Worm (Caenorhabditis elegans): ENCODE results near the gene rig-3.

DNA sequence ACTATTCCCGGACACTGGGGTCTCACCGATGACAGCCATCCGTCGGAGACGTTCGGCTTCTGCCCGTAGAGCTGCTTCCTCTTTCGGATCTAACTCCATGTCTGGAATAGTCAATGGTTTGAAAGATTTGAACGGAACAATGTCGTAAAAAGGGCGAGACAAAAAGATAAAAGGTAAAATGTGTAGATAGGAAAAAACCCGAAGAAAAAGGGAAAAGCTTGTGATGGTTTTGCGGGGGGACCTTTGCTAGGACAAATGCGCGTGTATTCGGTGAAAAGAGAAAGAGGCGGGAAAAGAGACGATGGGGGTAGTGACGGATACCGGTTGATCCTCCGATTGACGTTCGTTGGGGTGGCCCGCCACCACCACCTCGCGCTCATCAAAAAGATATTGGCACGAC lies 24.0 kb downstream of the rig-3 start, which contains the start of gene col-173:
- no peak for TF ChIP-seq nhr-28 (tag; optimal IDR thresholded peaks at IDR 0.05)
- no peak for TF ChIP-seq drap-1 (GFP tag; optimal IDR thresholded peaks at IDR 0.05)
- TF ChIP-seq pha-4 (tag; optimal IDR thresholded peaks at IDR 0.05), result no peak
- TF ChIP-seq elt-3 (tag; optimal IDR thresholded peaks at IDR 0.05), result no peak
- no peak for TF ChIP-seq ham-2 (GFP tag; optimal IDR thresholded peaks at IDR 0.05)
- TF ChIP-seq flh-1 (GFP tag; optimal IDR thresholded peaks at IDR 0.05), result no peak
- no peak for TF ChIP-seq lin-13 (tag; optimal IDR thresholded peaks at IDR 0.05)
- no peak for TF ChIP-seq elt-1 (tag; optimal IDR thresholded peaks at IDR 0.05; ENCODE audit: borderline replicate concordance, insufficient read depth)
- TF ChIP-seq lin-32 (GFP tag; optimal IDR thresholded peaks at IDR 0.05), result no peak
- TF ChIP-seq mep-1 (tag; optimal IDR thresholded peaks at IDR 0.05), result no peak
